Fruit fly (Drosophila melanogaster) whole organism, embryonic: ENCODE measurements around the gene uif.

Experiments
- Adf1 ChIP-seq: fragments of 200-800 bp; sonication (Bioruptor generic); IDR thresholded peaks from 2 replicates; pipeline ENCODE4 v1.3.6; 2022; ENCODE audit warnings: missing biosample characterization, missing genetic modification characterization
- CG10267 ChIP-seq: fragments of 200-800 bp; sonication (Bioruptor generic); optimal IDR thresholded peaks from 2 replicates; lab custom pipeline; 2018; ENCODE audit warnings: missing biosample characterization, mild to moderate bottlenecking, missing genetic modification characterization, moderate library complexity
- CG10959 ChIP-seq: fragments of 200-800 bp; sonication (Bioruptor generic); IDR thresholded peaks from 2 replicates; pipeline ENCODE4 v1.3.6; 2022; ENCODE audit warnings: missing biosample characterization, missing genetic modification characterization
- CG12769 ChIP-seq: fragments of 200-800 bp; sonication (Bioruptor generic); optimal IDR thresholded peaks from 2 replicates; lab custom pipeline; 2019; ENCODE audit warnings: missing biosample characterization, mild to moderate bottlenecking, missing genetic modification characterization, moderate library complexity
- CG14014 ChIP-seq: fragments of 200-800 bp; sonication (Bioruptor generic); IDR thresholded peaks from 2 replicates; pipeline ENCODE4 v1.3.6; 2022; ENCODE audit warnings: missing biosample characterization, missing genetic modification characterization
- CG14667 ChIP-seq: fragments of 200-800 bp; sonication (Bioruptor generic); IDR thresholded peaks from 2 replicates; pipeline ENCODE4 v1.3.6; 2022; ENCODE audit warnings: missing biosample characterization, missing genetic modification characterization
- CG14710 ChIP-seq: fragments of 200-800 bp; sonication (Bioruptor generic); optimal IDR thresholded peaks from 3 replicates; lab custom pipeline; 2019; ENCODE audit warnings: missing biosample characterization, mild to moderate bottlenecking, missing genetic modification characterization, moderate library complexity
- CG15073 ChIP-seq: fragments of 200-800 bp; sonication (Bioruptor generic); optimal IDR thresholded peaks from 2 replicates; lab custom pipeline; 2016; ENCODE audit warnings: missing biosample characterization, missing genetic modification characterization
- CG17328 ChIP-seq: fragments of 200-800 bp; sonication (Bioruptor generic); IDR thresholded peaks from 2 replicates; pipeline ENCODE4 v1.3.6; 2022; ENCODE audit warnings: missing biosample characterization, missing genetic modification characterization
- CG1832 ChIP-seq: fragments of 200-800 bp; sonication (Bioruptor generic); optimal IDR thresholded peaks from 2 replicates; lab custom pipeline; 2017; ENCODE audit warnings: missing biosample characterization, mild to moderate bottlenecking, missing genetic modification characterization, inconsistent platforms
- CG2120 ChIP-seq: fragments of 200-800 bp; sonication (Bioruptor generic); optimal IDR thresholded peaks from 3 replicates; lab custom pipeline; 2016; ENCODE audit warnings: missing biosample characterization, missing genetic modification characterization
- CG2202 ChIP-seq: fragments of 200-800 bp; sonication (Bioruptor generic); optimal IDR thresholded peaks from 2 replicates; lab custom pipeline; 2018; ENCODE audit warnings: missing biosample characterization, mild to moderate bottlenecking, missing genetic modification characterization
- CG3065 ChIP-seq: fragments of 200-800 bp; sonication (Bioruptor generic); optimal IDR thresholded peaks from 2 replicates; lab custom pipeline; 2016; ENCODE audit warnings: missing biosample characterization, missing genetic modification characterization
- CG31224 ChIP-seq: fragments of 200-800 bp; sonication (Bioruptor generic); IDR thresholded peaks from 2 replicates; pipeline ENCODE4 v1.3.6; 2022; ENCODE audit warnings: missing biosample characterization, missing genetic modification characterization
- CG33557 ChIP-seq: fragments of 200-800 bp; sonication (Bioruptor generic); optimal IDR thresholded peaks from 2 replicates; lab custom pipeline; 2019; ENCODE audit warnings: missing biosample characterization, mild to moderate bottlenecking, missing genetic modification characterization, moderate library complexity
- CG4404 ChIP-seq: fragments of 200-800 bp; sonication (Bioruptor generic); IDR thresholded peaks from 2 replicates; pipeline ENCODE4 v1.3.6; 2022; ENCODE audit warnings: missing biosample characterization, missing genetic modification characterization
- CG9215 ChIP-seq: fragments of 200-800 bp; sonication (Bioruptor generic); IDR thresholded peaks from 2 replicates; pipeline ENCODE4 v1.3.6; 2022; ENCODE audit warnings: missing biosample characterization, missing genetic modification characterization
- CG9817 ChIP-seq: fragments of 200-800 bp; sonication (Bioruptor generic); optimal IDR thresholded peaks from 2 replicates; lab custom pipeline; 2018; ENCODE audit warnings: missing biosample characterization, mild to moderate bottlenecking, missing genetic modification characterization, moderate library complexity
- D ChIP-seq, 2 experiments: fragments of 200-800 bp in 1 of 2; fragments of >200 bp in 1 of 2; sonication (Bioruptor generic) in 1 of 2; optimal IDR thresholded peaks; 2 replicates in 1 of 2; 3 replicates in 1 of 2; lab custom pipeline; 2017; ENCODE audit warnings: mild to moderate bottlenecking in 1 of 2, missing biosample characterization in 1 of 2, missing genetic modification characterization in 1 of 2, missing genetic modification reagents in 1 of 2
- D19B ChIP-seq: fragments of 200-800 bp; sonication (Bioruptor generic); optimal IDR thresholded peaks from 2 replicates; lab custom pipeline; 2017; ENCODE audit warnings: missing biosample characterization, mild to moderate bottlenecking, missing genetic modification characterization
- Dek ChIP-seq: fragments of 200-800 bp; sonication (Bioruptor generic); optimal IDR thresholded peaks from 3 replicates; lab custom pipeline; 2019; ENCODE audit warnings: missing biosample characterization, mild to moderate bottlenecking, missing genetic modification characterization, moderate library complexity
- Dfd ChIP-seq, 2 experiments: fragments of >200 bp; optimal IDR thresholded peaks; 2 replicates each; lab custom pipeline; 2017; ENCODE audit warnings: missing biosample characterization in 2 of 2, missing genetic modification characterization in 2 of 2
- Dll ChIP-seq: fragments of 200-800 bp; sonication (Bioruptor generic); IDR thresholded peaks from 4 replicates; pipeline ENCODE4 v1.3.6; 2022; ENCODE audit warnings: missing biosample characterization, missing genetic modification characterization; ENCODE audit not compliant: partially characterized antibody
- GATAe ChIP-seq: fragments of 200-800 bp; sonication (Bioruptor generic); conservative IDR thresholded peaks from 2 replicates; pipeline ENCODE4 v1.3.6; 2022; ENCODE audit warnings: missing biosample characterization, missing genetic modification characterization
- Gug ChIP-seq: fragments of 200-800 bp; sonication (Bioruptor generic); IDR thresholded peaks from 4 replicates; pipeline ENCODE4 v1.3.6; 2022; ENCODE audit warnings: missing biosample characterization, missing genetic modification characterization
- Lhr ChIP-seq: fragments of 200-800 bp; sonication (Bioruptor generic); optimal IDR thresholded peaks from 3 replicates; lab custom pipeline; 2017; ENCODE audit warnings: mild to moderate bottlenecking, missing biosample characterization, missing genetic modification reagents, missing genetic modification characterization
- Lpt ChIP-seq: fragments of >200 bp; optimal IDR thresholded peaks from 2 replicates; lab custom pipeline; 2018; ENCODE audit warnings: missing biosample characterization, missing genetic modification characterization
- NC2β ChIP-seq: fragments of 200-800 bp; sonication (Bioruptor generic); optimal IDR thresholded peaks from 2 replicates; lab custom pipeline; 2016; ENCODE audit warnings: missing biosample characterization, missing genetic modification characterization
- Oli ChIP-seq: fragments of 200-800 bp; sonication (Bioruptor generic); optimal IDR thresholded peaks from 2 replicates; lab custom pipeline; 2018; ENCODE audit warnings: missing biosample characterization, mild to moderate bottlenecking, missing genetic modification characterization, moderate library complexity
- Scr ChIP-seq: fragments of 200-800 bp; sonication (Bioruptor generic); IDR thresholded peaks from 2 replicates; pipeline ENCODE4 v1.3.6; 2022; ENCODE audit warnings: missing biosample characterization, missing genetic modification characterization; ENCODE audit not compliant: partially characterized antibody
- ac ChIP-seq: fragments of 200-800 bp; sonication (Bioruptor generic); optimal IDR thresholded peaks from 3 replicates; lab custom pipeline; 2017; ENCODE audit warnings: missing biosample characterization, mild to moderate bottlenecking, missing genetic modification characterization
- al ChIP-seq: fragments of 200-800 bp; sonication (Bioruptor generic); IDR thresholded peaks from 2 replicates; pipeline ENCODE4 v1.3.6; 2022; ENCODE audit warnings: missing biosample characterization, missing genetic modification characterization
- ase ChIP-seq: fragments of 200-800 bp; sonication (Bioruptor generic); IDR thresholded peaks from 3 replicates; pipeline ENCODE4 v1.3.6; 2022; ENCODE audit warnings: missing biosample characterization, missing genetic modification characterization
- ash1 ChIP-seq: fragments of 200-800 bp; sonication (Bioruptor generic); optimal IDR thresholded peaks from 2 replicates; lab custom pipeline; 2018; ENCODE audit warnings: missing biosample characterization, mild to moderate bottlenecking, missing genetic modification characterization
- cas ChIP-seq: fragments of 200-800 bp; sonication (Bioruptor generic); IDR thresholded peaks from 2 replicates; pipeline ENCODE4 v1.3.6; 2022; ENCODE audit warnings: missing biosample characterization, missing genetic modification characterization
- chn ChIP-seq: fragments of 200-800 bp; sonication (Bioruptor generic); optimal IDR thresholded peaks from 2 replicates; lab custom pipeline; 2016; ENCODE audit warnings: missing biosample characterization, missing genetic modification characterization
- en ChIP-seq: fragments of 200-800 bp; sonication (Bioruptor generic); optimal IDR thresholded peaks from 2 replicates; lab custom pipeline; 2016; ENCODE audit warnings: missing biosample characterization, missing genetic modification characterization
- eyg ChIP-seq: fragments of 200-800 bp; sonication (Bioruptor generic); optimal IDR thresholded peaks from 3 replicates; lab custom pipeline; 2016; ENCODE audit warnings: missing biosample characterization, missing genetic modification characterization
- fd64A ChIP-seq: fragments of 200-800 bp; sonication (Bioruptor generic); optimal IDR thresholded peaks from 3 replicates; lab custom pipeline; 2018; ENCODE audit warnings: missing biosample characterization, mild to moderate bottlenecking, missing genetic modification characterization
- gce ChIP-seq: fragments of 200-800 bp; sonication (Bioruptor generic); IDR thresholded peaks from 3 replicates; pipeline ENCODE4 v1.3.6; 2022; ENCODE audit warnings: missing biosample characterization, missing genetic modification characterization
- gro ChIP-seq: fragments of 200-800 bp; sonication (Bioruptor generic); optimal IDR thresholded peaks from 2 replicates; lab custom pipeline; 2016; ENCODE audit warnings: missing biosample characterization, missing genetic modification characterization
- gsb ChIP-seq: fragments of 200-800 bp; sonication (Bioruptor generic); IDR thresholded peaks from 2 replicates; pipeline ENCODE4 v1.3.6; 2022; ENCODE audit warnings: missing biosample characterization, missing genetic modification characterization
- mld ChIP-seq: fragments of 200-800 bp; sonication (Bioruptor generic); IDR thresholded peaks from 3 replicates; pipeline ENCODE4 v1.3.6; 2022; ENCODE audit warnings: missing biosample characterization, missing genetic modification characterization; ENCODE audit not compliant: partially characterized antibody
- nom ChIP-seq: fragments of 200-800 bp; sonication (Bioruptor generic); optimal IDR thresholded peaks from 2 replicates; lab custom pipeline; 2017; ENCODE audit warnings: missing biosample characterization, missing genetic modification characterization, mild to moderate bottlenecking, moderate library complexity, missing genetic modification reagents
- pum ChIP-seq: fragments of 200-800 bp; sonication (Bioruptor generic); optimal IDR thresholded peaks from 2 replicates; lab custom pipeline; 2016; ENCODE audit warnings: missing biosample characterization, missing genetic modification characterization
- ssp ChIP-seq: fragments of 200-800 bp; sonication (Bioruptor generic); IDR thresholded peaks from 2 replicates; pipeline ENCODE4 v1.3.6; 2022; ENCODE audit warnings: missing biosample characterization, missing genetic modification characterization
- tll ChIP-seq, 2 experiments: fragments of 200-800 bp in 1 of 2; fragments of >200 bp in 1 of 2; sonication (Bioruptor generic) in 1 of 2; optimal IDR thresholded peaks; 2 replicates each; lab custom pipeline; 2017 to 2019; ENCODE audit warnings: missing biosample characterization in 2 of 2, missing genetic modification characterization in 2 of 2, mild to moderate bottlenecking in 1 of 2, moderate library complexity in 1 of 2
- tup ChIP-seq: fragments of 200-800 bp; sonication (Bioruptor generic); optimal IDR thresholded peaks from 2 replicates; lab custom pipeline; 2016; ENCODE audit warnings: missing biosample characterization, mild to moderate bottlenecking, missing genetic modification characterization, moderate library complexity
- tx ChIP-seq: fragments of 200-800 bp; sonication (Bioruptor generic); optimal IDR thresholded peaks from 2 replicates; lab custom pipeline; 2016; ENCODE audit warnings: missing biosample characterization, missing genetic modification characterization
- zf30C ChIP-seq: fragments of 200-800 bp; sonication (Bioruptor generic); optimal IDR thresholded peaks from 3 replicates; lab custom pipeline; 2018; ENCODE audit warnings: missing biosample characterization, mild to moderate bottlenecking, missing genetic modification characterization

uif gene

dm6 chr2L:7023614-7024259, 13.6 kb upstream of the uif start, which contains the start of gene Gart (continued):
- TF ChIP-seq ase (GFP tag; lab: Robert Waterston, UW) = no peak
- TF ChIP-seq CG14014 = peak; percentile 65
- no peak for TF ChIP-seq ac (GFP tag; lab: Kevin White, UChicago)
- no peak for TF ChIP-seq CG14710
- TF ChIP-seq tx = peak; percentile 57
- peak; percentile 71 for TF ChIP-seq ssp
- TF ChIP-seq CG9215 (GFP tag; lab: Robert Waterston, UW) = no peak
- no peak for TF ChIP-seq gsb (GFP tag; lab: Robert Waterston, UW)
- TF ChIP-seq Oli (tag; lab: Kevin White, UChicago) = peak; percentile 68
- peak; percentile 63 for TF ChIP-seq CG17328 (GFP tag; lab: Robert Waterston, UW)
- TF ChIP-seq gro (GFP tag; lab: Kevin White, UChicago) = peak; percentile 18
- no peak; the same call in 1 of the 2 replicates for TF ChIP-seq CG10959 (GFP tag; lab: Robert Waterston, UW)
- peak; percentile 10 for TF ChIP-seq CG33557 (GFP tag; lab: Kevin White, UChicago)
- TF ChIP-seq cas (GFP tag; lab: Robert Waterston, UW) = no peak
- TF ChIP-seq CG15073 (GFP tag; lab: Kevin White, UChicago) = peak; percentile 2
- peak; percentile 89 for TF ChIP-seq CG2120 (GFP tag; lab: Kevin White, UChicago)
- TF ChIP-seq tup (GFP tag; lab: Kevin White, UChicago) = peak; percentile 24
- TF ChIP-seq CG10267 (tag; lab: Kevin White, UChicago) = peak; percentile 9
- TF ChIP-seq D (optimal IDR thresholded peaks at IDR 0.05; lab: Kevin White, UChicago) = no peak
- TF ChIP-seq D (GFP tag; optimal IDR thresholded peaks at IDR 0.05; lab: Kevin White, UChicago) = peak; percentile 23
- no peak for TF ChIP-seq Dll
- TF ChIP-seq CG3065 = no peak
- TF ChIP-seq Gug (GFP tag; lab: Robert Waterston, UW) = no peak
- no peak for TF ChIP-seq nom (GFP tag; lab: Kevin White, UChicago)
- TF ChIP-seq Scr = no peak
- no peak for TF ChIP-seq Dfd (GFP tag; optimal IDR thresholded peaks at IDR 0.05; lab: Kevin White, UChicago)
- TF ChIP-seq Lhr (GFP tag; lab: Kevin White, UChicago) = no peak
- no peak for TF ChIP-seq fd64A (GFP tag; lab: Kevin White, UChicago)
- no peak for TF ChIP-seq CG4404 (GFP tag; lab: Robert Waterston, UW)
- TF ChIP-seq CG2202 = peak; percentile 40
- peak; percentile 57 for TF ChIP-seq Dek (tag; lab: Kevin White, UChicago)
- no peak for TF ChIP-seq ash1 (GFP tag; lab: Kevin White, UChicago)
- TF ChIP-seq CG31224 = no peak
- peak; percentile 64 for TF ChIP-seq pum (GFP tag; lab: Kevin White, UChicago)
- peak; percentile 84 for TF ChIP-seq zf30C (GFP tag; lab: Kevin White, UChicago)
- TF ChIP-seq D19B (GFP tag; lab: Kevin White, UChicago) = peak; percentile 45
- peak; percentile 13 for TF ChIP-seq NC2β (GFP tag; lab: Kevin White, UChicago)
- no peak for TF ChIP-seq mld (GFP tag; lab: Robert Waterston, UW)
- no peak; the same call in 1 of the 2 replicates for TF ChIP-seq Adf1 (GFP tag; lab: Robert Waterston, UW)
- TF ChIP-seq chn (GFP tag; lab: Kevin White, UChicago) = peak; percentile 55
- peak in 1 of 2 experiments; percentile 4 for TF ChIP-seq tll (GFP tag; optimal IDR thresholded peaks at IDR 0.05; lab: Kevin White, UChicago)
- TF ChIP-seq al (GFP tag; lab: Robert Waterston, UW) = peak; percentile 47; the same call in 1 of the 2 replicates
- no peak for TF ChIP-seq CG1832 (GFP tag; lab: Kevin White, UChicago)
- TF ChIP-seq Lpt (GFP tag; lab: Kevin White, UChicago) = no peak
- TF ChIP-seq GATAe = no peak
- peak; percentile 86 for TF ChIP-seq CG12769 (tag; lab: Kevin White, UChicago)
- TF ChIP-seq eyg (GFP tag; lab: Kevin White, UChicago) = peak; percentile 40
- no peak for TF ChIP-seq en
- TF ChIP-seq CG9817 (tag; lab: Kevin White, UChicago) = no peak
- no peak for TF ChIP-seq gce (GFP tag; lab: Robert Waterston, UW)
- no peak for TF ChIP-seq CG14667 (GFP tag; lab: Robert Waterston, UW)
